Worm (Caenorhabditis elegans) whole organism, midembryonic: ENCODE measurements around the gene ver-4.

Experiments
- T22C8.4 ChIP-seq: fragments of 200-800 bp; sonication (Bioruptor generic); IDR thresholded peaks from 2 replicates; pipeline ENCODE4 v1.3.6; 2022; ENCODE audit warnings: missing genetic modification characterization, missing compliant biosample characterization
- flt-1 ChIP-seq: fragments of 200-800 bp; sonication (Bioruptor generic); IDR thresholded peaks from 2 replicates; pipeline ENCODE4 v1.3.6; 2022; ENCODE audit warnings: missing genetic modification characterization, missing compliant biosample characterization
- klf-2 ChIP-seq: fragments of 200-800 bp; sonication (Bioruptor generic); conservative IDR thresholded peaks from 2 replicates; pipeline ENCODE4 v1.3.6; 2022; ENCODE audit warnings: missing genetic modification reagents, missing genetic modification characterization, missing compliant biosample characterization
- med-1 ChIP-seq: sonication (generic microtip); optimal IDR thresholded peaks from 2 replicates; lab custom pipeline; 2017; ENCODE audit warnings: missing genetic modification characterization, mild to moderate bottlenecking, missing compliant biosample characterization, antibody characterized with exemption, missing genetic modification reagents; ENCODE audit not compliant: insufficient read depth
- ref-1 ChIP-seq: fragments of 200-800 bp; sonication (Bioruptor generic); conservative IDR thresholded peaks from 2 replicates; pipeline ENCODE4 v1.3.6; 2022; ENCODE audit warnings: missing genetic modification reagents, missing genetic modification characterization, missing compliant biosample characterization
- tab-1 ChIP-seq: fragments of 200-800 bp; sonication (Bioruptor generic); IDR thresholded peaks from 2 replicates; pipeline ENCODE4 v1.3.6; 2022; ENCODE audit warnings: missing genetic modification characterization, missing compliant biosample characterization
- ztf-23 ChIP-seq: fragments of 200-800 bp; sonication (Bioruptor generic); IDR thresholded peaks from 2 replicates; pipeline ENCODE4 v1.3.6; 2022; ENCODE audit warnings: missing genetic modification reagents, missing genetic modification characterization, missing compliant biosample characterization
- ztf-29 ChIP-seq: fragments of 200-800 bp; sonication (Bioruptor generic); IDR thresholded peaks from 2 replicates; pipeline ENCODE4 v1.3.6; 2022; ENCODE audit warnings: missing genetic modification reagents, missing genetic modification characterization, missing compliant biosample characterization

- TF ChIP-seq ztf-23 (GFP tag; lab: Robert Waterston, UW) (no peak), med-1 (GFP tag; lab: Kevin White, UChicago) (no peak), klf-2 (GFP tag; lab: Robert Waterston, UW) (no peak), flt-1 (GFP tag; lab: Robert Waterston, UW) (no peak), ref-1 (GFP tag; lab: Robert Waterston, UW) (no peak), tab-1 (GFP tag; lab: Robert Waterston, UW) (no peak), T22C8.4 (no peak), ztf-29 (GFP tag; lab: Robert Waterston, UW) (no peak)
Observed at ce11 chrX:10959136-10959535, 23.0 kb upstream of the ver-4 start, which contains the start of gene K09C8.2.
